Fruit fly (Drosophila melanogaster): Measurements from ENCODE around the gene CG8664.
A peak's percentile ranks its signal among the peaks of the same experiment; 100 is the strongest.

Gene CG8664

DNA sequence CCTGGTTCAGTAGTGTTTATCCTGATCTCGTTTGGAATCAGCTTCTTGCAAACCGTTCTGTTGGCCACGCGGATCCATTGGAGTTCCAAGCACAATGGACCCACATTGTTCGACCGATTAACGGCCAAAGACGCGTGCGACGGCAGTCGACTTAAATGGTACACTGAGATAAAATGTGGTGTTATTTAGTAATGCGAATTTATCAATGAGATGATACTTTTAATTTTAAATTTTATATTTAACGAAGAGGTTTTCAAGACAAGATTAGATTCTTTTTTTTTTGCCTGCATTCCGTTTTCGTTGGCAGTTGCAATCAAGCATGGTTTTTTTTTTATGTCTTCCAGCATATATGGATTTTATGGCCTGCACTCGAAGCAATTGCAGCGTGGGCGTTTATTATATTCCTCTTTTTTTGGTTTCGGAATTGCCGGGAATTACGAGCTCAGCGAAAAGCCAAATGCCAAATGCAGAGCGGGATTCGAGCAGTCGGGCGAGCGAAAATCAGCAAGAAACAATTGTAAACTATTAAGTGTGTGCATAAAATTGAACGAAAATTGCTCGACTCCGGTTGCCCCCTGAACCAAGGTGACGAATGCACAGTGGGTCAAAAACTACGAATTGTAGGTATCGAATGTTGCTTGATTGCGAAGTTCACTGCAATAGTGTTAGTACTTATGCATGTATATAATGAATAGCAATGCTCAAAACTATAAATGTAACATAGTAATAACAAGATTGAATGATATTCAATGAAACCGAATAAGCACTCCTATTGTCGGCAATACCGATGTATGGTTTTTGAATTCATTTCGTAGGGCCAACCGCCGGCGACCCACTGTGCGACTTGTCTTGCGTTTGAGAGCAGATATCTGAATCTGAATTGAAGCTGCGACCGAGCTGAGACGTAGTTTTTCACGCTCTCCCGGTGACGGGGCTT, 16.6 kb upstream of the CG8664 start (continued):
- TF ChIP-seq vnd (GFP tag; IDR thresholded peaks at IDR 0.05; ENCODE audit: partially characterized antibody) (0 out of 3 replicates have a peak, but pooled peaks have one; percentile 39), Atf3 (GFP tag; optimal IDR thresholded peaks at IDR 0.05) (peak; percentile 31), amos (GFP tag; IDR thresholded peaks at IDR 0.05; ENCODE audit: partially characterized antibody) (peak; percentile 30; the same call in 1 of the 2 replicates), CG31224 (GFP tag; IDR thresholded peaks at IDR 0.05) (peak; percentile 64), CG2202 (tag; optimal IDR thresholded peaks at IDR 0.05) (no peak), Hr78 (GFP tag; optimal IDR thresholded peaks at IDR 0.05) (peak in 1 of 2 experiments; percentile 35), dimm (GFP tag; IDR thresholded peaks at IDR 0.05) (peak; percentile 24; the same call in 1 of the 2 replicates), bowl (GFP tag; IDR thresholded peaks at IDR 0.05) (no peak), Dll (GFP tag; IDR thresholded peaks at IDR 0.05; ENCODE audit: partially characterized antibody) (0 out of 4 replicates have a peak, but pooled peaks have one; percentile 23), CG3065 (GFP tag; optimal IDR thresholded peaks at IDR 0.05) (no peak), CG5953 (GFP tag; IDR thresholded peaks at IDR 0.05) (no peak), CG12071 (GFP tag; optimal IDR thresholded peaks at IDR 0.05) (peak; percentile 69), hbn (GFP tag; IDR thresholded peaks at IDR 0.05; ENCODE audit: partially characterized antibody) (no peak), CG17612 (GFP tag; IDR thresholded peaks at IDR 0.05) (no peak), vfl (GFP tag; optimal IDR thresholded peaks at IDR 0.05) (peak; percentile 27), CG15269 (tag; optimal IDR thresholded peaks at IDR 0.05) (peak; percentile 82), CG9727 (GFP tag; optimal IDR thresholded peaks at IDR 0.05) (peak; percentile 37), CG1832 (GFP tag; optimal IDR thresholded peaks at IDR 0.05) (no peak), Ets65A (GFP tag) (peak; percentile 70), luna (GFP tag; optimal IDR thresholded peaks at IDR 0.05) (peak; percentile 33), cad (GFP tag; optimal IDR thresholded peaks at IDR 0.05) (no peak), ab (GFP tag; optimal IDR thresholded peaks at IDR 0.05) (no peak), CG11456 (GFP tag; IDR thresholded peaks at IDR 0.05) (peak; percentile 61; the same call in 2 of the 3 replicates), CG17359 (tag; optimal IDR thresholded peaks at IDR 0.05) (peak; percentile 53), gem (tag; optimal IDR thresholded peaks at IDR 0.05) (peak; percentile 79), Asciz (GFP tag; optimal IDR thresholded peaks at IDR 0.05) (no peak), CG9797 (GFP tag; optimal IDR thresholded peaks at IDR 0.05) (no peak), her (GFP tag; optimal IDR thresholded peaks at IDR 0.05) (peak; percentile 17), sob (GFP tag; IDR thresholded peaks at IDR 0.05) (peak; percentile 59), salm (tag; optimal IDR thresholded peaks at IDR 0.05) (peak; percentile 45), CG17385 (GFP tag; optimal IDR thresholded peaks at IDR 0.05) (peak; percentile 65), gcm (GFP tag; optimal IDR thresholded peaks at IDR 0.05) (peak; percentile 50), CG10959 (GFP tag; IDR thresholded peaks at IDR 0.05) (no peak), slou (GFP tag; optimal IDR thresholded peaks at IDR 0.05) (no peak), ken (GFP tag; IDR thresholded peaks at IDR 0.05) (no peak), CG7556 (GFP tag; optimal IDR thresholded peaks at IDR 0.05) (peak; percentile 72), MBD-R2 (GFP tag; IDR thresholded peaks at IDR 0.05) (peak; percentile 15; the same call in 1 of the 2 replicates), Doc3 (GFP tag; IDR thresholded peaks at IDR 0.05; ENCODE audit: partially characterized antibody) (no peak), CG4617 (GFP tag; optimal IDR thresholded peaks at IDR 0.05; ENCODE audit: borderline replicate concordance) (no peak), tna (GFP tag; IDR thresholded peaks at IDR 0.05; ENCODE audit: partially characterized antibody) (no peak), gfzf (GFP tag; optimal IDR thresholded peaks at IDR 0.05) (no peak), Spps (tag; optimal IDR thresholded peaks at IDR 0.05) (peak; percentile 20), CG16779 (GFP tag; IDR thresholded peaks at IDR 0.05) (no peak), CG12659 (GFP tag; optimal IDR thresholded peaks at IDR 0.05) (peak; percentile 67), CG18599 (GFP tag; optimal IDR thresholded peaks at IDR 0.05) (peak; percentile 76), CG12942 (GFP tag; optimal IDR thresholded peaks at IDR 0.05) (peak; percentile 29), CG34422 (GFP tag; IDR thresholded peaks at IDR 0.05) (peak; percentile 54; the same call in 2 of the 3 replicates)
